Worm (Caenorhabditis elegans) whole organism, dauer: ENCODE measurements around the gene irg-7.

Experiments
- unc-62 ChIP-seq: sonication (generic microtip); optimal IDR thresholded peaks from 2 replicates; lab custom pipeline; 2017; ENCODE audit warnings: missing biosample characterization, missing genetic modification reagents, missing genetic modification characterization

Gene irg-7

DNA sequence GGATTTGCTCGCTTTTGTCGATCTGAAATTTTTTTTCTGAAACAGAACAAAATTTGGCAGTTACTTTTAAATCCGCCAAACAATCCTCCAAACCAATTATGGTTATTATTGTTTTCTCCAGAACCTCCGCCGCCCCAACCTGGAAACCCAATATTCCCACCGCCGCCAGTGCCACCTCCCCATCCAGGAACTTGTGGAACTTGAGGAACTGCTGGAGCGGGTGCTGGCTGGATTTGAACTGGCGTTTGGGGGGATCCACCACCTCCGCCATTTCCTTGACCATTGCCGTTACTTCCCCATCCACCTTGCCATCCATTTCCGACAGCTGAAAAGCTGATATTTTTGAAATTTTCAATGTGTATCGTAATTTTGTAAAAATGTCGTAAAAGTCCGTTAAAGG, 4.3 kb upstream of the irg-7 start:
- no peak for TF ChIP-seq unc-62 (GFP tag; lab: Kevin White, UChicago)

DNA sequence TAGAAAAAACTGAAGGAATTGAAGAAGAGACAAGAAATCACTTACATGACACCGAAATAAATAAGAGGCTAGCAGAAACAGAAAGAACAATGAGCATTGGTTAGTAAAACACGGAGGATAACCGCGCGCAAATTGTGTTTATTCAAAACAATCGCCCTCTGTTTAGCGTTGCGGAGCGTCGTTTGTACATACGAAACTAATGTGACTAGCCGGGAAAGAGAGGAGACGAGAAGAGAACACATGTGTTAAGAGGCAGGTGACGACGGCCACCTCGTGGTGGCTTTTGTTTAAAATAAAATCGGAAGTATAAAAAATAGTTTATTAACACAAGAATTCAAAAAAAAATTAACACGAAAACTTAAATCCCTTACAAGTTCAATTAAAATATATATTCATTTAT, 2.4 kb upstream of the irg-7 start, which contains the start of gene F40F4.7:
Gene F40F4.7 (minus strand): TSS at position 122 of the 400 bp plus-strand sequence.
- no peak for TF ChIP-seq unc-62 (GFP tag; lab: Kevin White, UChicago)

DNA sequence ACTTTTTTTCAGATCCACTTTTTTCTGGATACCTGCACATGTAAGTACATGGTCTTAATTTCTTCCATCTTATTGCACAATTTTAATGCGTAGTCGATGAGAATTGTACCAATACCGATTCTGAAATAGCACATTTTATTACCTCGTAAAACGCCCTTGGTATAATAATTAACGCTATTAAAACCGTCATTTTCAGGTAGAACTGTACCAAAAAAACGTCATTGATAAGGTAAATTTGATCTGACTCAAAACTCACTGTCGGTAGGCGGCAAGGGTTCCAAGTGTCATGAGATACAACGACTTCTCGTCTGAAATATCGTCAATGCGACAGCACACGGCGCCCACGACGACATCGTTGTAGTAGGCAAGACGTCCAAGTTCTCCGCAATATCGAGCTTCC, 966 bp upstream of the irg-7 start:
- TF ChIP-seq unc-62 (GFP tag; lab: Kevin White, UChicago), result no peak

DNA sequence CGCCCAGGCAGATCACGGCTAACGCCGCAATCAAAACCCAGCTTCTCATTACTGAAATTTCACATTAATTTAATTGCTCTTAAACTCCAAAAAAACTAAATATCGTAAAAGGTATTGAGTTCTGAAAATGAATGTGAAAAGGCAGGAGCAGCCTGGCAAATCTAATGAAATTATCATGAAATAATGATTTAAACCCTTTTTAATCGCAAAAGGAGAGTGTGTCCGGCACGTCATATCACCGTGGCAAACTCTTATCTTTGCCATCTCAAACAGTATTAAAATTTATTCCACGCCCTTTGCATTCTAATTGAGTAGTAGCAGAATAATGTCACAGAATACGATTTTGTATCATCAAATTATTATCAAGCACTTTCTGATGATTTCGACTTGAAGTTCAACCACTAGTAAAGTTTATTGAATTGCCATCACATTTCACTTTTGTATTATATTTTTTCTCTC, 8.0 kb downstream of the irg-7 start, which contains the start of gene F28B4.3:
Gene F28B4.3 (minus strand): TSS at position 51 of the 459 bp plus-strand sequence.
- TF ChIP-seq unc-62 (GFP tag; lab: Kevin White, UChicago), result no peak

DNA sequence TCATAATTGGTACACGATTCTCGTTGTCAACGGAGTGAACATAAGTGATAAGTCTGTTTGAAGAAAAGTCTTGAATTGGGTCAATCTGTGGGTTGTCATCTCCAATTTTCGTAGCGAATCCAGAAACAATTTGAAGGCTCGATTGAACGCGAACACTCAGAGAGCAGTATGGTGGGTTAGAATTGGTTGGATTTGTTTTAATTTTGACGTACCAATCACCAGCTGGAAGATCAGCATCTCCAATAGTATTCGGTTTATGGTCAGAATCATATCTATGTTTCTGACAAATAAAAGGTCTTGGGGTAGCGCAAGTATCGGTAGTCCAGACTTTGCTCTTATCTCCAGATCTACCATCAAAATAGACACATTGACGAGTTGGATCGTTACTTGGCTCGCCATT, 12.9 kb downstream of the irg-7 start:
- no peak for TF ChIP-seq unc-62 (GFP tag; lab: Kevin White, UChicago)

DNA sequence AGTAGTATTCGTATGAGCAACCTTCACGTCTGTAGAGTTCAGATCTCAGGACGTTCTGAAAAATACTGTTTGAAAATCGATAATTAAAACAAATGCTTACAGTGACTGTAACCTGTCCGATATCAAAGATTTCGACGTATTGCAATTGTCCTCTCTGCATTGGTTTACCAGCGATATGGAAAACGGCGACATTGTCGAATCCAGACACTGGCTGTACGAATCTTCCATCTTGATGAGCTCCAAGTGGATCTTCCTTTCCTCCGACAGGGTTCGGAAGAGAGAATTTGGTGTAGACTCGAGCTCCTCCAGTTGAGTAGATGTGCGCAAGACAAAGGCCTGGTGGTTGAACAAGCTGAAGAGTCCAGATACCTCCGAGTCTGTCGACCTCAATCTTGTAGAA, 14.7 kb downstream of the irg-7 start:
- no peak for TF ChIP-seq unc-62 (GFP tag; lab: Kevin White, UChicago)

DNA sequence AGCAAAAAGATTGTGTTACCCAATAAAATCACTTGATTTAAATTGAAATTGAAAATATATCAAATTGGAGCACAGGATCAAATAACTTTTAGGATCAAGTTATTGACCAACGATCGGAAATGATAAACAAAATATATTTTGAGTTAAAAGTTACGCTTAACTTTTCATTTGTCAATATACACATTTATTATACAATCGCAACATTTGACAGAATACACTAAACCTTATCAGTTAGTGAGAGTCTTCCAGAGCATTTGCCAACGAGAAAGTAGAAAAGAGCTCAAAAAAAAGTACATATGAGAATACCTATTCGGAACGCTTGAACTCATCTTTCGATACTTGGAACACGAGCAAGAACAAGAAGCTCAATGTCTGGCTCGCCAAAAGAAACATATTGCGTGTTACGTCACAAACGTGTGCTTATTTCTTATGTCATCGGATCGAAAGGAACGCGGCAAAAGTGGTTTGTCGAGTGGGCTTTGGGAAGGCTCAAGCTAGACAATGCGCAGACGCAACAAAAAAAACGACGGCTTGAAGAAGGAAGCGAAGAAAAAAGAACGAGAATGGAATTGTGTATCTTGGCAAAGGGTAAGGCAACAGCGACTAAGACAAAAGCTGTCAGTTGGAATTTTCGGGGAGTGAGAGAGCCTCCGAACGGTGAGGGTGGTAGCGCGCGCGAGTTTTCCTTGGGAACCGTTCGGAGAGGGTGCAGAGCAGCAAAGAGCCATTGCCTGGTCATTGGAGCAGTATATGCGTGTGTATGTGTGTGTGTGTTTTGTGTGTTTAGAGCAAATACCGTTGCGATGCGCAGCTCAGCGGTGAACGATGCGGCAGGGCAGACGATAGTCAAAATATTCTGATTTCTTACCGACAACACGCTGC, 16.8 kb downstream of the irg-7 start:
- TF ChIP-seq unc-62 (GFP tag; lab: Kevin White, UChicago), result no peak

DNA sequence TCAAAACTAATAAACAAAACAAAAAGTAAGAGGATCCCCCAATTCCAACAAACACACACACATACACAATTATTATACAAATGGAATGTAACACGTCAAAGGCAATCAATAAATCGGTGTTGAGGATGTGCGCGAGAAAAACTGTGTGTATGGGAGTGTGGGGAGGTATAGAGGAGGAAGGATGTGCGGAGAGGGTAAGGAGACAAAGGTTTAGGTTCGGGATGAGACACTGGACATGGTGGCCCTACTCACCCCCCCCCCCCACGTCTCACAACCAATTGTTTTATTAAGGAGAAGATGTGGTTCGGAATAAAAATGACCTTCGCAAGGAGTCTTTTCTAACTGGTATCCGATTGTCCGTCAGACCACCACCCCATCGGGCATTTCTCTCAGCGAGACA, 20.3 kb downstream of the irg-7 start:
- no peak for TF ChIP-seq unc-62 (GFP tag; lab: Kevin White, UChicago)

DNA sequence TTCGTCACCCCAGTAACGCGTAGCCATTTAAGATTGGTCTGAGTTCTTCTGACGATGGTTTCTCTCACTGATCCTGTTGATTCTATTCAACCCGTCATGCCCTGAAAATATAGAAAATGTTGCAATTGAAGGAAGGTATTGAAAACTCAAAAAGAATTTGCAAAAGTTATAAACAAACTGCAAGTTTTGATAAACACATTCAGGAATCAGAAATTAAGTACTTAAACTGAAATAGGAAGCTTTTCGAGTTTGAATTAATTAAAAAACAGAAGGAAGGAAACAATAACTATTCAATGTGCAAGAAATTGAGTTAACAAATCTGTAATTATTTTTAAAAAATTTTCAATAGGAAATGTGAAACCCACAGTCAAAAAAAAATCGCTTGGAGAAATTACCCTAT, 23.2 kb downstream of the irg-7 start, which contains the start of gene rgl-1:
Gene rgl-1 (minus strand): TSS at position 101 of the 400 bp plus-strand sequence.
- no peak for TF ChIP-seq unc-62 (GFP tag; lab: Kevin White, UChicago)

DNA sequence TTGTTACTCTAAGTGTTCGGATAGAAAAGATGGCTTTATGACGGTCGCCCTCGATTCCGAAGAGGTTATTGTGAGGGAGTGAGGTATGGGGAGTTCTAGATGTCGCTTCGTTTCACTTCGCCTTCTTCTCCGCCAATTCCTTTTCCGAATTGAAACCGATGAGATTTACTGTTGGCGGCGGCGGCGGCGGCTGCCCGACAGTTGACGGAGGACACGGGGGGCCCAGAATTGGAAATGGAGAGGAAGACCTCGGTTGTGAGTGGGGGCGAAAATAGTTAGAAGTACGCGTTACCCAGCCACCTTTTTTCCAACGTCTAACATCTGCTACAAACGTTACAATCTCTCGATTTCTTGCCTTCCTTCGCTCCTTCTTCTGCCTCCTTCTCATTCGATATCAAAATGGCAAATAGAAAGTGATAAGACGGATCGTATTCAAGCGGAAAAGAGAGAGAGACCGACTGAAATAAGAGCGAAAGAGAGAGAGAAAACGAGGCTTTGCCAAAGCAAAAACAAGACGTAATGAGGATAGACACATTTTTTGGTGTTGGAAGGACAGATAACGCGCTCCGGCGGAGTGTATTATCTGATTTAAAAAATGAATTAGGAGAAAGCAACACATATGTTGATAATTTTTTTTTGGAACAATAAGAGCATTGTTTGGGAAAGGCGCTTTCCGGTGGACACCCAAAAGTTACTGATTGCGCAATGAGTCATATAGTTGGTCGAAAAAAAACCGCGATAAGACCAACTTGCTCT, 25.2 kb downstream of the irg-7 start:
- no peak for TF ChIP-seq unc-62 (GFP tag; lab: Kevin White, UChicago)

DNA sequence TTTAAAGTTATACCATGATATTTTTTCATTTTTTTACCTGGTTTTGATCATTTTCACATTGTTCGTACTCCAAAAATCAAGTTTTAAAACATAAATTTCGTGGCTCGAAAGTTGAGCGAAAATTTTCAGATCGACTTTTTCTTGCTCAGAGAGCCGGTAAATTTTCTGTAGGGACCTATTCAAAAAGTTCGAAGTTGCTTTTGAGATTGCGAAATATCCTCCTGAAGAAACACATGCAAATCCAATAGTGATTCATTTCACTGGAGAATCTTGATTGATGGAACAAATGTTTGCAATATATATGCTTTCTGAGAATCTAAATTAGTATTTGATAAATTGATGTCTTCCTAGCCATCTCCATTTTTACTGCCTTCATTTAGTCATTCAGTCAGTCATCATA, 26.7 kb downstream of the irg-7 start:
- no peak for TF ChIP-seq unc-62 (GFP tag; lab: Kevin White, UChicago)

DNA sequence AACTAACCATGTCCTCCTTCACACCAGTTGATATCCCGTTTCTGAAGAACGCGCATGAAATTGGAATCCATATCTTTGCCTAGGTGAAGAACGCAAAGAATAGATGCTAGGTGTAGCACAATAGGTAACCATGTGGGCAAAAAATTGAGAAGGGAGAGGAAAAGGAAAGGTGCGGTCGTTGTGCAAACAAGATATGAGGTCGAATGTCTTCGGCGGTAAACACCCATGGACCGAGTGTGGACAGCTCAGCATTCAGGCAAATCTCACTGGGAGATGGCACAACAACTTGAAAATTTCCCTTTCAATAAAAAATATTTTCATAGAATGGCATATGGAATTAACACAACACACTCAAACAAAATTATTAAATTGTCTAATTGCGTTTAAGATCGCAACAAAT, 33.9 kb downstream of the irg-7 start, which contains the start of gene F28B4.4:
Gene F28B4.4 (minus strand): TSS at position 101 of the 400 bp plus-strand sequence.
- no peak for TF ChIP-seq unc-62 (GFP tag; lab: Kevin White, UChicago)

DNA sequence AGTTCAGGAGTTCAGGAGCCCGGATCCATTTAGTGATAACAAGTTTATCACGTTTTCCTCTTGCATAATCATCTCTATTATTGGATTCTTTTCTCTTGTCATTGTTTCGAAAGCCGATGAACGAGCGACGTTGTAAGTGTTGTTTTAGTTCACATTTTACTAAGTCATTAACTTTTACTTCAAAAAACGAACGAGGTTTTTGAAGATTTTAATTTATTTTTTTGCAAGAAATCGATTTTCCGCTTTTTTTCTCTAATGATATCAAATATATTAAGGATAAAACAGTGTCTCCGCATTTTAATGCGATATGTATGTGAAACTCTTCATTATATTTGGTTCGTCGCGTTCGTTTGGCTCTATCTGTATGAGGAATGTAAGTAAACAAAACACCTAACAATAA, 38.7 kb downstream of the irg-7 start, which contains the start of gene F28B4.1:
Gene F28B4.1 (plus strand): TSS at position 301 of the 400 bp plus-strand sequence.
- TF ChIP-seq unc-62 (GFP tag; lab: Kevin White, UChicago), result no peak

DNA sequence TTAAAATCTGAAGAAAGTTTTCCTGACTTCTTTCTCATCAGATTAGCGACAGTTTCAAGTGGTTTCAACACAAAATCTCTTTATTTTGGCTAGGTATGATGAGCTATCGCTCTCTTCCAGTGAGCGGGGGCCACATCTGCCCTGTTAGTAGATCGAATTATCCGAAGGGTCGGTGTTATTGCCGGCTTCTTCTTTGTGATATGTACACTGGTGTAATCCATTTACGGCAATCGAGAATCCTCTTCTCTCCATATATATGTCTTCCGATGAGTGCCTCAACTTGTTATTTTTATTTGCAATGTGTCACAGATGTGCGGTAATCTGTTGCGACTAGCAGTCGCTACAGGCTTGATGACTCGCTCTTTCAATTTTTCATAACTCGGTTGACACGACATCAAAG, 41.1 kb downstream of the irg-7 start:
- no peak for TF ChIP-seq unc-62 (GFP tag; lab: Kevin White, UChicago)

DNA sequence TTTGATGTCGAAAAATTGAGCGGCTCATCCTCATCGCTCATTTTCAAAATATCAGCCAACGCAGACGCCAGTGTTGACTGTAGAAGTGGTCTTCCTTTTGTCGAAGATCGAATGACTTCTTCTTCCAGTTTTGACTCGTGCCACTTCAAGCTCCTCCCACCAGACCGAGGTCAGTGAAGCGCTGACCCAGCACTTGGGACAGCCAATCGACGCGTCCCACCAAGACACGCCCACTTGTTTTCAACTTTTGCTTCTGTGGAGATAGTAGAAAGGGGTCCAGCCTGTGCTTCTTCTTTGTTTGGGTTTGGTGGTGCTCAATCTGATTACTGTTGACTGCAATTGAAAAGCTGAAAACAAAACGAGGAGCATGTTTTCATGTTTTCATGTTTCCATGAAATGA, 44.2 kb downstream of the irg-7 start, which contains the start of gene fax-1:
Gene fax-1 (minus strand): TSS at position 101 of the 400 bp plus-strand sequence.
- no peak for TF ChIP-seq unc-62 (GFP tag; lab: Kevin White, UChicago)

DNA sequence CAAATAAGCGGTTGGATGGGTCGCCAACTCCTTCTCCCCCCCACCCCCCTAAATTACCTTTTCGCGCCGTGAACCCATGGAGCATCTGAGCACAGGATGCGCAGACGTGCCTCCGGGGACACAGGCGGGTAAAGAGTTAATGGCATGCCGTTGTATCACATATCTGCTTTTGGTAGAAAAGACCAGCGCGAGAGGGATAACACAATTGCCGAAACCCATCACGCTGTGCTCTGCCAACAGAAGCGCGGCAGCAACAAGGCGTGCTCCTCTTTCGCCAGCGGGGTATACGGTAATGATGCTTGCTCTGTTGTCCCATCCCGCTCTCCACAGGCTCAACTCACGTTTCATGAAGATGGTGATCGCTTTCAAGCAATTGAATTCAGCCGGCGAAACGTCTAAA, 46.1 kb downstream of the irg-7 start:
- TF ChIP-seq unc-62 (GFP tag; lab: Kevin White, UChicago), result no peak
